Fruit fly (Drosophila melanogaster): ENCODE results near the gene CG6321.

Gene CG6321

DNA sequence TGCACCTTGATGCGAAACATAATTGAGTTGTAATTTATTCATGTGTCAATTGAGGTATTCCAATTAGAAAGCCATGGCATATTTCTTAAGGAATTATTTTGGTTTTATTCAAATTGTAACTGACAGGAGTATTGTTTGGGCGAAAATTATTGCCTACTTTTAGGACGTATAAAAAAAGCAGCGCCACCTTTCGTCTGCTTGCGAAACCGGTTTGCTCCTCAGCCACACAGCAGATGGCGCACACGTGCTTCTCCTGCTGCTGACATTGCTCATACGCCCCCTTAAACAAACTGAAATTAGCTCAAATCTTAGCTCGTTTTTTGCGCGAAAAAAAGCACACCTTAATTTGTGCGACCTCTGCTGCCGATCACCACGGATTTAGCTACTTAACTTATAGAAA, 13.1 kb downstream of the CG6321 start (continued):
- peak; percentile 19; the same call in 1 of the 2 replicates for TF ChIP-seq Adf1 (GFP tag; IDR thresholded peaks at IDR 0.05)
- TF ChIP-seq CHES-1-like (GFP tag; optimal IDR thresholded peaks at IDR 0.05): peak; percentile 30
- TF ChIP-seq cg (GFP tag; optimal IDR thresholded peaks at IDR 0.05): no peak
- peak; percentile 80 for TF ChIP-seq CG32772 (GFP tag; IDR thresholded peaks at IDR 0.05)
- TF ChIP-seq ham (GFP tag; IDR thresholded peaks at IDR 0.05): no peak
- TF ChIP-seq CG11723 (GFP tag; optimal IDR thresholded peaks at IDR 0.05): peak; percentile 65
- TF ChIP-seq CG4854 (GFP tag; optimal IDR thresholded peaks at IDR 0.05): peak; percentile 64
- peak; percentile 71 for TF ChIP-seq HLHmδ (GFP tag; optimal IDR thresholded peaks at IDR 0.05)
- TF ChIP-seq gcm (GFP tag; optimal IDR thresholded peaks at IDR 0.05): no peak
- TF ChIP-seq CG8765 (GFP tag; IDR thresholded peaks at IDR 0.05): peak; percentile 60; the same call in 1 of the 2 replicates
- peak; percentile 85 for TF ChIP-seq NC2β (GFP tag; optimal IDR thresholded peaks at IDR 0.05)
- peak; percentile 73 for TF ChIP-seq ssp (GFP tag; IDR thresholded peaks at IDR 0.05)
- peak; percentile 64 for TF ChIP-seq Taf1 (GFP tag; IDR thresholded peaks at IDR 0.05)
- TF ChIP-seq Doc3 (GFP tag; IDR thresholded peaks at IDR 0.05; ENCODE audit: partially characterized antibody): no peak
- peak; percentile 78 for TF ChIP-seq bab2 (GFP tag; optimal IDR thresholded peaks at IDR 0.05)
- peak; percentile 49; the same call in 2 of the 3 replicates for TF ChIP-seq CG14050 (GFP tag; IDR thresholded peaks at IDR 0.05)
- peak; percentile 35 for TF ChIP-seq CG31388 (GFP tag; optimal IDR thresholded peaks at IDR 0.05)
- TF ChIP-seq CG18599 (GFP tag; optimal IDR thresholded peaks at IDR 0.05): no peak
- TF ChIP-seq PHDP (tag; optimal IDR thresholded peaks at IDR 0.05): peak; percentile 62
- TF ChIP-seq CG8359 (GFP tag; optimal IDR thresholded peaks at IDR 0.05; ENCODE audit: borderline replicate concordance): no peak
- no peak for TF ChIP-seq wor (GFP tag; IDR thresholded peaks at IDR 0.05)
- TF ChIP-seq sim (GFP tag; IDR thresholded peaks at IDR 0.05): no peak
- peak; percentile 44; the same call in 1 of the 2 replicates for TF ChIP-seq bowl (GFP tag; IDR thresholded peaks at IDR 0.05)
- peak; percentile 79 for TF ChIP-seq Atf-2 (GFP tag; optimal IDR thresholded peaks at IDR 0.05)
- peak; percentile 24 for TF ChIP-seq BtbVII (GFP tag; optimal IDR thresholded peaks at IDR 0.05)
- peak; percentile 61; the same call in 1 of the 2 replicates for TF ChIP-seq Awh (GFP tag; IDR thresholded peaks at IDR 0.05)
- peak; percentile 65 for TF ChIP-seq CG7786 (GFP tag; optimal IDR thresholded peaks at IDR 0.05)
- no peak for TF ChIP-seq CG2129 (GFP tag; IDR thresholded peaks at IDR 0.05; ENCODE audit: partially characterized antibody)
- peak; percentile 38; the same call in 1 of the 2 replicates for TF ChIP-seq nerfin-2 (GFP tag; IDR thresholded peaks at IDR 0.05; ENCODE audit: partially characterized antibody)
- peak; percentile 64 for TF ChIP-seq maf-S (GFP tag; optimal IDR thresholded peaks at IDR 0.05)
- peak; percentile 76 for TF ChIP-seq Hr3 (GFP tag; optimal IDR thresholded peaks at IDR 0.05)
- TF ChIP-seq slp2 (GFP tag; optimal IDR thresholded peaks at IDR 0.05): peak; percentile 82
- no peak for TF ChIP-seq jigr1 (GFP tag; IDR thresholded peaks at IDR 0.05)
- TF ChIP-seq stc (GFP tag; IDR thresholded peaks at IDR 0.05): peak; percentile 60
- TF ChIP-seq Dad (GFP tag; optimal IDR thresholded peaks at IDR 0.05): peak; percentile 65
- TF ChIP-seq tll (GFP tag; optimal IDR thresholded peaks at IDR 0.05): no peak
- peak; percentile 29 for TF ChIP-seq CG6254 (GFP tag; optimal IDR thresholded peaks at IDR 0.05)
- no peak for TF ChIP-seq CG7963 (GFP tag; IDR thresholded peaks at IDR 0.05; ENCODE audit: partially characterized antibody)
- TF ChIP-seq hkb (optimal IDR thresholded peaks at IDR 0.05): no peak
- peak; percentile 55; the same call in 1 of the 2 replicates for TF ChIP-seq hkb (GFP tag; IDR thresholded peaks at IDR 0.05)
- peak; percentile 21 for TF ChIP-seq pho (GFP tag; optimal IDR thresholded peaks at IDR 0.05)
- TF ChIP-seq ac (GFP tag; optimal IDR thresholded peaks at IDR 0.05): peak; percentile 44
- peak; percentile 71 for TF ChIP-seq CG30431 (GFP tag; optimal IDR thresholded peaks at IDR 0.05)
- peak; percentile 66 for TF ChIP-seq CG12071 (GFP tag; optimal IDR thresholded peaks at IDR 0.05)
- peak; percentile 52; the same call in 1 of the 2 replicates for TF ChIP-seq CG4730 (GFP tag; IDR thresholded peaks at IDR 0.05)
- no peak for TF ChIP-seq Sry-β (GFP tag; optimal IDR thresholded peaks at IDR 0.05)
- TF ChIP-seq Hr39 (optimal IDR thresholded peaks at IDR 0.05): no peak
- TF ChIP-seq schlank (tag; optimal IDR thresholded peaks at IDR 0.05): peak; percentile 42
- TF ChIP-seq CG17361 (GFP tag; IDR thresholded peaks at IDR 0.05): peak; percentile 72
- peak; percentile 56 for TF ChIP-seq fd102C (GFP tag; optimal IDR thresholded peaks at IDR 0.05)
- TF ChIP-seq Pdp1 (GFP tag; optimal IDR thresholded peaks at IDR 0.05): peak; percentile 71 to 80

Data from whole organism, embryonic.